Worm (Caenorhabditis elegans) whole organism, L2 larva: ENCODE measurements around the gene F35H12.1.
A peak's percentile ranks its signal among the peaks of the same experiment; 100 is the strongest.

Source experiments
- C34F6.9 ChIP-seq: fragments of 150-350 bp; optimal IDR thresholded peaks from 2 replicates; lab custom pipeline; 2014; ENCODE audit warnings: missing biosample characterization, missing genetic modification characterization
- F13H6.1 ChIP-seq: sonication (generic microtip); optimal IDR thresholded peaks from 2 replicates; lab custom pipeline; 2016; ENCODE audit warnings: missing genetic modification characterization, missing compliant biosample characterization
- R02D3.7 ChIP-seq: fragments of 150-350 bp; optimal IDR thresholded peaks from 2 replicates; lab custom pipeline; 2014; ENCODE audit warnings: missing biosample characterization, missing genetic modification characterization
- ZK546.5 ChIP-seq: sonication (generic microtip); optimal IDR thresholded peaks from 2 replicates; lab custom pipeline; 2017; ENCODE audit warnings: missing biosample characterization, missing genetic modification characterization
- alr-1 ChIP-seq: fragments of 150-350 bp; optimal IDR thresholded peaks from 2 replicates; lab custom pipeline; 2014; ENCODE audit warnings: missing biosample characterization, missing genetic modification characterization
- aly-2 ChIP-seq: fragments of 150-350 bp; optimal IDR thresholded peaks from 2 replicates; lab custom pipeline; 2014; ENCODE audit warnings: missing biosample characterization, missing genetic modification characterization
- ama-1 ChIP-seq: fragments of 150-350 bp; optimal IDR thresholded peaks from 2 replicates; lab custom pipeline; 2018; ENCODE audit warnings: inconsistent platforms
- blmp-1 ChIP-seq: sonication (generic microtip); optimal IDR thresholded peaks from 2 replicates; lab custom pipeline; 2017; ENCODE audit warnings: missing genetic modification characterization, mild to moderate bottlenecking, missing compliant biosample characterization, antibody characterized with exemption, moderate library complexity; ENCODE audit not compliant: insufficient read depth
- ceh-82 ChIP-seq: fragments of 150-350 bp; optimal IDR thresholded peaks from 2 replicates; lab custom pipeline; 2014; ENCODE audit warnings: missing biosample characterization, missing genetic modification characterization
- crh-2 ChIP-seq: sonication (generic microtip); optimal IDR thresholded peaks from 2 replicates; lab custom pipeline; 2017; ENCODE audit warnings: missing biosample characterization, missing genetic modification characterization
- dmd-4 ChIP-seq: sonication (generic microtip); optimal IDR thresholded peaks from 2 replicates; lab custom pipeline; 2017; ENCODE audit warnings: missing biosample characterization, missing genetic modification characterization
- egl-27 ChIP-seq: sonication (generic microtip); optimal IDR thresholded peaks from 3 replicates; lab custom pipeline; 2017; ENCODE audit warnings: missing biosample characterization, missing genetic modification reagents, missing genetic modification characterization
- elt-1 ChIP-seq: fragments of 150-350 bp; optimal IDR thresholded peaks from 2 replicates; lab custom pipeline; 2014; ENCODE audit warnings: missing biosample characterization, missing genetic modification characterization
- elt-3 ChIP-seq: sonication (generic microtip); optimal IDR thresholded peaks from 2 replicates; lab custom pipeline; 2017; ENCODE audit warnings: missing biosample characterization, missing genetic modification characterization
- fos-1 ChIP-seq: fragments of 150-350 bp; optimal IDR thresholded peaks from 2 replicates; lab custom pipeline; 2014; ENCODE audit warnings: missing biosample characterization, missing genetic modification characterization
- gmeb-1 ChIP-seq: fragments of 150-350 bp; optimal IDR thresholded peaks from 2 replicates; lab custom pipeline; 2014; ENCODE audit warnings: missing biosample characterization, missing genetic modification characterization
- lin-11 ChIP-seq: fragments of 150-350 bp; sonication (generic microtip); optimal IDR thresholded peaks from 2 replicates; lab custom pipeline; 2014; ENCODE audit warnings: missing biosample characterization, missing genetic modification characterization, inconsistent platforms, mixed read lengths
- lin-39 ChIP-seq: fragments of 150-350 bp; optimal IDR thresholded peaks from 2 replicates; lab custom pipeline; 2014; ENCODE audit warnings: missing biosample characterization, missing genetic modification reagents, missing genetic modification characterization
- lsy-2 ChIP-seq, 2 experiments: fragments of 150-350 bp in 1 of 2; sonication (generic microtip) in 1 of 2; optimal IDR thresholded peaks; 2 replicates each; lab custom pipeline; 2014 to 2017; ENCODE audit warnings: missing biosample characterization in 2 of 2, missing genetic modification characterization in 2 of 2
- mab-5 ChIP-seq: fragments of 150-350 bp; optimal IDR thresholded peaks from 2 replicates; lab custom pipeline; 2014; ENCODE audit warnings: missing biosample characterization, missing genetic modification characterization
- mdl-1 ChIP-seq, 2 experiments: fragments of 150-350 bp in 1 of 2; sonication (generic microtip) in 1 of 2; optimal IDR thresholded peaks; 2 replicates each; lab custom pipeline; 2017; ENCODE audit warnings: missing biosample characterization in 2 of 2, missing genetic modification characterization in 2 of 2
- nhr-11 ChIP-seq: fragments of 150-350 bp; optimal IDR thresholded peaks from 2 replicates; lab custom pipeline; 2014; ENCODE audit warnings: missing biosample characterization, missing genetic modification characterization
- nhr-12 ChIP-seq: fragments of 150-350 bp; optimal IDR thresholded peaks from 2 replicates; lab custom pipeline; 2014; ENCODE audit warnings: missing biosample characterization, missing genetic modification characterization
- nhr-129 ChIP-seq: fragments of 150-350 bp; optimal IDR thresholded peaks from 2 replicates; lab custom pipeline; 2014; ENCODE audit warnings: missing biosample characterization, missing genetic modification characterization
- nhr-21 ChIP-seq: fragments of 150-350 bp; optimal IDR thresholded peaks from 2 replicates; lab custom pipeline; 2014; ENCODE audit warnings: missing biosample characterization, missing genetic modification characterization
- nhr-23 ChIP-seq: fragments of 150-350 bp; optimal IDR thresholded peaks from 2 replicates; lab custom pipeline; 2014; ENCODE audit warnings: missing biosample characterization, missing genetic modification reagents, missing genetic modification characterization
- nhr-237 ChIP-seq: fragments of 150-350 bp; optimal IDR thresholded peaks from 2 replicates; lab custom pipeline; 2014; ENCODE audit warnings: missing biosample characterization, missing genetic modification characterization
- nhr-25 ChIP-seq: fragments of 150-350 bp; sonication (generic microtip); optimal IDR thresholded peaks from 3 replicates; lab custom pipeline; 2014; ENCODE audit warnings: missing biosample characterization, missing genetic modification characterization
- nhr-6 ChIP-seq: fragments of 150-350 bp; optimal IDR thresholded peaks from 2 replicates; lab custom pipeline; 2014; ENCODE audit warnings: missing biosample characterization, missing genetic modification characterization
- nhr-77 ChIP-seq: fragments of 150-350 bp; optimal IDR thresholded peaks from 2 replicates; lab custom pipeline; 2014; ENCODE audit warnings: missing biosample characterization, missing genetic modification characterization
- peb-1 ChIP-seq: fragments of 150-350 bp; optimal IDR thresholded peaks from 2 replicates; lab custom pipeline; 2014; ENCODE audit warnings: missing biosample characterization, missing genetic modification characterization
- sem-4 ChIP-seq: fragments of 150-350 bp; optimal IDR thresholded peaks from 2 replicates; lab custom pipeline; 2014; ENCODE audit warnings: missing biosample characterization, missing genetic modification reagents, missing genetic modification characterization
- sma-3 ChIP-seq: sonication (generic microtip); optimal IDR thresholded peaks from 2 replicates; lab custom pipeline; 2016; ENCODE audit warnings: missing genetic modification reagents, missing genetic modification characterization, missing compliant biosample characterization
- sma-9 ChIP-seq, 2 experiments: fragments of 150-350 bp in 1 of 2; sonication (generic microtip) in 1 of 2; optimal IDR thresholded peaks; 2 replicates each; lab custom pipeline; 2014 to 2016; ENCODE audit warnings: missing genetic modification characterization in 2 of 2, mild to moderate bottlenecking in 1 of 2, missing biosample characterization in 1 of 2, missing compliant biosample characterization in 1 of 2, missing genetic modification reagents in 1 of 2, moderate library complexity in 1 of 2
- snpc-4 ChIP-seq: fragments of 150-350 bp; optimal IDR thresholded peaks from 2 replicates; lab custom pipeline; 2014; ENCODE audit warnings: missing biosample characterization, missing genetic modification characterization
- unc-39 ChIP-seq: fragments of 150-350 bp; optimal IDR thresholded peaks from 2 replicates; lab custom pipeline; 2014; ENCODE audit warnings: missing biosample characterization, missing genetic modification characterization
- unc-55 ChIP-seq: fragments of 150-350 bp; sonication (generic microtip); optimal IDR thresholded peaks from 3 replicates; lab custom pipeline; 2014; ENCODE audit warnings: missing biosample characterization, missing genetic modification reagents, missing genetic modification characterization
- unc-62 ChIP-seq: fragments of 150-350 bp; optimal IDR thresholded peaks from 2 replicates; lab custom pipeline; 2014; ENCODE audit warnings: missing biosample characterization, missing genetic modification reagents, missing genetic modification characterization
- zag-1 ChIP-seq: fragments of 150-350 bp; optimal IDR thresholded peaks from 2 replicates; lab custom pipeline; 2014; ENCODE audit warnings: missing biosample characterization, missing genetic modification characterization
- ztf-1 ChIP-seq: fragments of 200-800 bp; sonication (Bioruptor generic); conservative IDR thresholded peaks from 2 replicates; pipeline ENCODE4 v1.3.6; 2022; ENCODE audit warnings: missing genetic modification characterization, missing compliant biosample characterization
- ztf-11 ChIP-seq: sonication (generic microtip); optimal IDR thresholded peaks from 2 replicates; lab custom pipeline; 2017; ENCODE audit warnings: missing biosample characterization, missing genetic modification characterization
- ztf-4 ChIP-seq: fragments of 150-350 bp; optimal IDR thresholded peaks from 2 replicates; lab custom pipeline; 2014; ENCODE audit warnings: missing biosample characterization, missing genetic modification characterization

F35H12.1 gene

ce11 chrX:912990-913389 is 20.6 kb upstream of the F35H12.1 start, which contains the start of gene F35H12.6:
Gene F35H12.6, plus strand, starts transcription at chrX:913290.
- no peak for TF ChIP-seq F13H6.1 (tag; lab: Kevin White, UChicago)
- TF ChIP-seq ceh-82 (tag; lab: Kevin White, UChicago), result no peak
- TF ChIP-seq R02D3.7 (tag; lab: Kevin White, UChicago), result no peak
- TF ChIP-seq ama-1 (lab: Kevin White, UChicago), result no peak
- TF ChIP-seq, all 48 proteins: peak for 0

- no peak for TF ChIP-seq ama-1 (lab: Kevin White, UChicago)
- TF ChIP-seq alr-1 (tag; lab: Kevin White, UChicago), result no peak
- TF ChIP-seq C34F6.9 (tag; lab: Kevin White, UChicago), result peak; percentile 48
- TF ChIP-seq nhr-11, result no peak
- no peak for TF ChIP-seq snpc-4 (tag; lab: Kevin White, UChicago)
- no peak for TF ChIP-seq unc-39 (tag; lab: Kevin White, UChicago)
- TF ChIP-seq nhr-21 (tag; lab: Kevin White, UChicago), result no peak
- no peak for TF ChIP-seq ztf-11 (tag; lab: Kevin White, UChicago)
- TF ChIP-seq fos-1 (tag; lab: Kevin White, UChicago), result peak; percentile 22
- TF ChIP-seq blmp-1 (tag; lab: Kevin White, UChicago), result no peak
- no peak for TF ChIP-seq crh-2
- TF ChIP-seq ZK546.5 (tag; lab: Kevin White, UChicago), result no peak
- TF ChIP-seq nhr-77 (tag; lab: Kevin White, UChicago), result no peak
- TF ChIP-seq nhr-23 (tag; lab: Kevin White, UChicago), result no peak
- no peak for TF ChIP-seq mdl-1 (tag; optimal IDR thresholded peaks at IDR 0.05; lab: Kevin White, UChicago)
- no peak for TF ChIP-seq sem-4 (tag; lab: Kevin White, UChicago)
- no peak for TF ChIP-seq ceh-82 (tag; lab: Kevin White, UChicago)
- no peak for TF ChIP-seq nhr-25 (tag; lab: Kevin White, UChicago)
- TF ChIP-seq lin-11, result no peak
- TF ChIP-seq nhr-237 (tag; lab: Kevin White, UChicago), result no peak
- TF ChIP-seq unc-55, result peak; percentile 71
- no peak for TF ChIP-seq elt-1 (tag; lab: Kevin White, UChicago)
- TF ChIP-seq elt-3 (tag; lab: Kevin White, UChicago), result no peak
- peak; percentile 49 for TF ChIP-seq nhr-129 (tag; lab: Kevin White, UChicago)
- TF ChIP-seq lsy-2 (tag; optimal IDR thresholded peaks at IDR 0.05; lab: Kevin White, UChicago), result peak in 1 of 2 experiments; percentile 34
- no peak for TF ChIP-seq ztf-4
- no peak for TF ChIP-seq lin-39 (tag; lab: Kevin White, UChicago)
- TF ChIP-seq aly-2 (tag; lab: Kevin White, UChicago), result no peak
- TF ChIP-seq nhr-12 (tag; lab: Kevin White, UChicago), result no peak
- no peak for TF ChIP-seq unc-62
- no peak for TF ChIP-seq sma-3 (GFP tag; lab: Kevin White, UChicago)
- TF ChIP-seq mab-5 (tag; lab: Kevin White, UChicago), result no peak
- no peak for TF ChIP-seq egl-27 (tag; lab: Kevin White, UChicago)
- TF ChIP-seq peb-1 (tag; lab: Kevin White, UChicago), result no peak
- TF ChIP-seq ztf-1 (GFP tag; lab: Robert Waterston, UW), result no peak
- no peak for TF ChIP-seq gmeb-1 (tag; lab: Kevin White, UChicago)
- TF ChIP-seq nhr-6 (tag; lab: Kevin White, UChicago), result no peak
- no peak for TF ChIP-seq sma-9 (GFP tag; optimal IDR thresholded peaks at IDR 0.05; lab: Kevin White, UChicago)
- no peak for TF ChIP-seq sma-9 (tag; optimal IDR thresholded peaks at IDR 0.05; lab: Kevin White, UChicago)
- no peak for TF ChIP-seq dmd-4 (tag; lab: Kevin White, UChicago)
- TF ChIP-seq, all 48 proteins: peak for 5
Observed at ce11 chrX:915510-915909, 18.1 kb upstream of the F35H12.1 start, which contains the start of gene sel-12. Gene sel-12, plus strand, starts transcription at chrX:915867.

ce11 chrX:918097-918496 is 15.5 kb upstream of the F35H12.1 start, which contains the start of gene F35H12.5:
Gene F35H12.5, plus strand, starts transcription at chrX:918397.
- TF ChIP-seq ztf-11 (tag; lab: Kevin White, UChicago) (no peak), lsy-2 (tag; optimal IDR thresholded peaks at IDR 0.05; lab: Kevin White, UChicago) (no peak), elt-1 (tag; lab: Kevin White, UChicago) (no peak), ztf-4 (no peak), sem-4 (tag; lab: Kevin White, UChicago) (no peak), mab-5 (tag; lab: Kevin White, UChicago) (no peak), ama-1 (lab: Kevin White, UChicago) (no peak), alr-1 (tag; lab: Kevin White, UChicago) (no peak), nhr-12 (tag; lab: Kevin White, UChicago) (no peak), zag-1 (no peak), dmd-4 (tag; lab: Kevin White, UChicago) (no peak), ZK546.5 (tag; lab: Kevin White, UChicago) (no peak), unc-39 (tag; lab: Kevin White, UChicago) (no peak)
